Worm (Caenorhabditis elegans): ENCODE results near the gene mog-3.

Gene mog-3

DNA sequence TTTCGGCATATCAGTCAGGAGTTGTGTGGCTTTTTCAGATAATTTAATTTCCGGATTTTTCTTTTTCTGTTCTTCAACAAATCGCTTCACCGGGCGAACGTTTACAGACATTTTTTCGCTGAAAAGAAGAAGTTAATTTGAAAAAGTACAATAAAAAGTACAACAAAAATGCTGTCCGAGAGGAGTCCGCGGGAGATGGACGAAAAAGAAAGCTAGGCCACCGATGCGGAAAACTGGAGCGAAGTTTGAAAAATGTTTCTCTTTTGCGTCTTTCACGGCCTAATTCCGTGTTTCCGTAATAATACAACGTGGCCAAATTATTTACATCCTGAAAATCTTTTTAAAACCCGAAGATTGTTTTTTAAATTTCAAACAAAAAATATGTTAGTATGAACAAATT is 40.9 kb downstream of the mog-3 start, which contains the start of gene thoc-5:
thoc-5 (minus strand) TSS at position 152 of the 400 bp plus-strand sequence.
- no peak for TF ChIP-seq hlh-12 (tag; optimal IDR thresholded peaks at IDR 0.05)
- TF ChIP-seq let-526 (GFP tag; IDR thresholded peaks at IDR 0.05): peak; percentile 69
- no peak for TF ChIP-seq nfya-2 (GFP tag; IDR thresholded peaks at IDR 0.05)
- TF ChIP-seq F57C9.4 (tag; optimal IDR thresholded peaks at IDR 0.05): no peak
- TF ChIP-seq T26A5.8 (tag; optimal IDR thresholded peaks at IDR 0.05): no peak
- no peak for TF ChIP-seq F39B2.1 (GFP tag; IDR thresholded peaks at IDR 0.05)
- TF ChIP-seq lin-54 (GFP tag; optimal IDR thresholded peaks at IDR 0.05): peak; percentile 94
- TF ChIP-seq hmg-1.2 (GFP tag; IDR thresholded peaks at IDR 0.05): peak; percentile 26; the same call in 1 of the 2 replicates
- TF ChIP-seq somi-1 (GFP tag; optimal IDR thresholded peaks at IDR 0.05): no peak
- no peak for TF ChIP-seq cebp-1 (GFP tag; IDR thresholded peaks at IDR 0.05)
- TF ChIP-seq cebp-1 (tag; optimal IDR thresholded peaks at IDR 0.05): peak; percentile 54
- no peak for TF ChIP-seq F37B4.10 (GFP tag; IDR thresholded peaks at IDR 0.05)
- TF ChIP-seq attf-5 (GFP tag; optimal IDR thresholded peaks at IDR 0.05): peak; percentile 6
- 0 out of 2 replicates have a peak, but pooled peaks have one; percentile 25 for TF ChIP-seq ztf-28 (GFP tag; IDR thresholded peaks at IDR 0.05)
- no peak for TF ChIP-seq snpc-1.1 (tag; optimal IDR thresholded peaks at IDR 0.05; ENCODE audit: insufficient read depth)
- TF ChIP-seq hmg-20 (GFP tag; IDR thresholded peaks at IDR 0.05): peak; percentile 59; the same call in 1 of the 2 replicates
- no peak for TF ChIP-seq Y95B8A.8 (GFP tag; IDR thresholded peaks at IDR 0.05)
- no peak for TF ChIP-seq hrde-1 (tag; optimal IDR thresholded peaks at IDR 0.05; ENCODE audit: borderline replicate concordance)
- TF ChIP-seq mes-4 (tag; optimal IDR thresholded peaks at IDR 0.05): no peak
- no peak for TF ChIP-seq fkh-3 (tag; optimal IDR thresholded peaks at IDR 0.05)
- TF ChIP-seq snpc-1.3 (tag; optimal IDR thresholded peaks at IDR 0.05; ENCODE audit: insufficient read depth): no peak
- peak; percentile 66 for TF ChIP-seq lin-40 (tag; optimal IDR thresholded peaks at IDR 0.05)
- no peak for TF ChIP-seq repo-1 (tag; optimal IDR thresholded peaks at IDR 0.05)
- no peak for TF ChIP-seq gei-17 (GFP tag; optimal IDR thresholded peaks at IDR 0.05)
- TF ChIP-seq lir-1 (GFP tag; conservative IDR thresholded peaks at IDR 0.05): peak; percentile 84
- TF ChIP-seq bed-2 (GFP tag; IDR thresholded peaks at IDR 0.05): peak; percentile 86
- no peak for TF ChIP-seq tlf-1 (GFP tag; optimal IDR thresholded peaks at IDR 0.05)
- TF ChIP-seq madf-6 (GFP tag; IDR thresholded peaks at IDR 0.05): peak; percentile 65; the same call in 1 of the 2 replicates
- peak; percentile 61; the same call in 1 of the 2 replicates for TF ChIP-seq pbrm-1 (GFP tag; IDR thresholded peaks at IDR 0.05)
- TF ChIP-seq B0261.1 (tag; optimal IDR thresholded peaks at IDR 0.05): no peak
- TF ChIP-seq Y53G8AR.9 (GFP tag; conservative IDR thresholded peaks at IDR 0.05): no peak; the same call in 1 of the 2 replicates
- TF ChIP-seq zfh-2 (GFP tag; conservative IDR thresholded peaks at IDR 0.05): no peak
- peak; percentile 81 for TF ChIP-seq mcd-1 (GFP tag; IDR thresholded peaks at IDR 0.05)
- TF ChIP-seq F49E8.2 (tag; optimal IDR thresholded peaks at IDR 0.05; ENCODE audit: insufficient read depth): no peak
- TF ChIP-seq tbp1 (GFP tag; optimal IDR thresholded peaks at IDR 0.05): no peak
- TF ChIP-seq snpc-4 (GFP tag; optimal IDR thresholded peaks at IDR 0.05): no peak
- peak in 1 of 4 experiments; percentile 12 for TF ChIP-seq snpc-4 (tag; optimal IDR thresholded peaks at IDR 0.05)
- peak; percentile 49 for TF ChIP-seq lsl-1 (GFP tag; optimal IDR thresholded peaks at IDR 0.05)
- TF ChIP-seq Y67H2A.10 (GFP tag; conservative IDR thresholded peaks at IDR 0.05): no peak
- no peak for TF ChIP-seq lsy-27 (tag; optimal IDR thresholded peaks at IDR 0.05; ENCODE audit: borderline replicate concordance, insufficient read depth)
- TF ChIP-seq atf-7 (tag; optimal IDR thresholded peaks at IDR 0.05): no peak
- no peak for TF ChIP-seq hlh-26 (GFP tag; conservative IDR thresholded peaks at IDR 0.05)
- no peak for TF ChIP-seq him-1 (tag; optimal IDR thresholded peaks at IDR 0.05)
- TF ChIP-seq F55B11.4 (tag; optimal IDR thresholded peaks at IDR 0.05; ENCODE audit: borderline replicate concordance, insufficient read depth): no peak
- TF ChIP-seq ccch-3 (GFP tag; optimal IDR thresholded peaks at IDR 0.05): no peak
- peak; percentile 44; the same call in 1 of the 2 replicates for TF ChIP-seq nfyb-1 (GFP tag; IDR thresholded peaks at IDR 0.05)
- TF ChIP-seq madf-3 (GFP tag; IDR thresholded peaks at IDR 0.05): no peak
- TF ChIP-seq sea-2 (GFP tag; IDR thresholded peaks at IDR 0.05): no peak

Measured in whole organism, young adult.